Fruit fly (Drosophila melanogaster) whole organism, pupa: ENCODE results near the gene Pdh.

ENCODE experiments used
- CG10348 ChIP-seq: fragments of 200-800 bp; sonication (Bioruptor generic); IDR thresholded peaks from 2 replicates; pipeline ENCODE4 v1.3.6; 2022; ENCODE audit warnings: missing biosample characterization, missing genetic modification characterization
- CG12605 ChIP-seq: fragments of 200-800 bp; sonication (Bioruptor generic); IDR thresholded peaks from 2 replicates; pipeline ENCODE4 v1.3.6; 2022; ENCODE audit warnings: missing biosample characterization, missing genetic modification characterization
- CG13204 ChIP-seq: fragments of 200-800 bp; sonication (Bioruptor generic); optimal IDR thresholded peaks from 2 replicates; lab custom pipeline; 2018; ENCODE audit warnings: missing biosample characterization, mild to moderate bottlenecking, missing genetic modification characterization, moderate library complexity
- CG14655 ChIP-seq: fragments of 200-800 bp; sonication (Bioruptor generic); optimal IDR thresholded peaks from 3 replicates; lab custom pipeline; 2017; ENCODE audit warnings: mild to moderate bottlenecking, missing biosample characterization, missing genetic modification reagents, missing genetic modification characterization
- CG15710 ChIP-seq: fragments of 200-800 bp; sonication (Bioruptor generic); optimal IDR thresholded peaks from 2 replicates; lab custom pipeline; 2018; ENCODE audit warnings: missing biosample characterization, mild to moderate bottlenecking, missing genetic modification characterization, moderate library complexity
- CG17806 ChIP-seq: fragments of 200-800 bp; sonication (Bioruptor generic); optimal IDR thresholded peaks from 2 replicates; lab custom pipeline; 2018; ENCODE audit warnings: missing biosample characterization, mild to moderate bottlenecking, missing genetic modification characterization, moderate library complexity
- CG32121 ChIP-seq: fragments of 200-800 bp; sonication (Bioruptor generic); IDR thresholded peaks from 2 replicates; pipeline ENCODE4 v1.3.6; 2022; ENCODE audit warnings: missing biosample characterization, missing genetic modification characterization
- CG34367 ChIP-seq: fragments of 200-800 bp; sonication (Bioruptor generic); optimal IDR thresholded peaks from 2 replicates; lab custom pipeline; 2018; ENCODE audit warnings: missing biosample characterization, mild to moderate bottlenecking, missing genetic modification characterization
- CG4496 ChIP-seq: fragments of 200-800 bp; sonication (Bioruptor generic); IDR thresholded peaks from 3 replicates; pipeline ENCODE4 v1.3.6; 2022; ENCODE audit warnings: missing biosample characterization, missing genetic modification characterization
- CG8159 ChIP-seq: fragments of 200-800 bp; sonication (Bioruptor generic); optimal IDR thresholded peaks from 3 replicates; lab custom pipeline; 2018; ENCODE audit warnings: missing biosample characterization, mild to moderate bottlenecking, missing genetic modification characterization, moderate library complexity
- CG8301 ChIP-seq: fragments of 200-800 bp; sonication (Bioruptor generic); optimal IDR thresholded peaks from 2 replicates; lab custom pipeline; 2018; ENCODE audit warnings: missing biosample characterization, mild to moderate bottlenecking, missing genetic modification characterization
- CG9948 ChIP-seq: fragments of 200-800 bp; sonication (Bioruptor generic); optimal IDR thresholded peaks from 2 replicates; lab custom pipeline; 2018; ENCODE audit warnings: missing biosample characterization, mild to moderate bottlenecking, missing genetic modification characterization, moderate library complexity
- D1 ChIP-seq: fragments of 200-800 bp; sonication (Bioruptor generic); optimal IDR thresholded peaks from 2 replicates; lab custom pipeline; 2018; ENCODE audit warnings: missing biosample characterization, mild to moderate bottlenecking, missing genetic modification characterization, moderate library complexity
- EcR ChIP-seq: fragments of 200-800 bp; sonication (Bioruptor generic); optimal IDR thresholded peaks from 3 replicates; lab custom pipeline; 2019; ENCODE audit warnings: missing biosample characterization, missing genetic modification characterization, mild to moderate bottlenecking, moderate library complexity, missing genetic modification reagents
- Ets98B ChIP-seq: fragments of 200-800 bp; sonication (Bioruptor generic); IDR thresholded peaks from 2 replicates; pipeline ENCODE4 v1.3.6; 2022; ENCODE audit warnings: missing biosample characterization, missing genetic modification characterization
- Pif1A ChIP-seq: fragments of 200-800 bp; sonication (Bioruptor generic); optimal IDR thresholded peaks from 3 replicates; lab custom pipeline; 2016; ENCODE audit warnings: missing biosample characterization, missing genetic modification characterization
- Pif1B ChIP-seq: fragments of 200-800 bp; sonication (Bioruptor generic); optimal IDR thresholded peaks from 3 replicates; lab custom pipeline; 2016; ENCODE audit warnings: missing biosample characterization, missing genetic modification characterization
- Snoo ChIP-seq: fragments of 200-800 bp; sonication (Bioruptor generic); optimal IDR thresholded peaks from 3 replicates; lab custom pipeline; 2017; ENCODE audit warnings: missing biosample characterization, mild to moderate bottlenecking, missing genetic modification characterization, inconsistent platforms
- fd96Ca ChIP-seq: fragments of 200-800 bp; sonication (Bioruptor generic); IDR thresholded peaks from 3 replicates; pipeline ENCODE4 v1.3.6; 2022; ENCODE audit warnings: missing biosample characterization, missing genetic modification characterization
- gl ChIP-seq: fragments of 200-800 bp; sonication (Bioruptor generic); optimal IDR thresholded peaks from 2 replicates; lab custom pipeline; 2018; ENCODE audit warnings: missing biosample characterization, mild to moderate bottlenecking, missing genetic modification characterization
- rn ChIP-seq: fragments of 200-800 bp; sonication (Bioruptor generic); IDR thresholded peaks from 2 replicates; pipeline ENCODE4 v1.3.6; 2022; ENCODE audit warnings: missing biosample characterization, missing genetic modification characterization

The Pdh gene

DNA sequence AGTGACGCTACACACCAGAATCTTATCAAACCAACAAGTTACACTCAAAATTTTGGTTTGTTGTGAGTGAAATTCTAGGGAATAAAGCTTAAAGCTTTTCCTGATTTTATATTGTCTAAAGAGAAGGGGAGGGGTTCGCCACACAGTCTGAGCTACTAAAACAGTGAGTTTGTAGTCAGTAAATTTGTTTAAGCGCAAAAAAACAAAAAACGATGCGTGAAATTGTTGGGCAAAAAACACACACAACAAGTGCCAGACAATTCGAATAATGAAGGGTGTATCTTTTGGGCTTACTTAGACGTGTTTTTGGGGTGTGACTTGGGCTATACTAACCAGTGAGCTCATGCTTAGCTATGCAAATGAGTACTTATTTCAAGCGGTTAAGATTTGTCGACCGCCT, 5.7 kb upstream of the Pdh start:
- TF ChIP-seq CG15710 (no peak), Snoo (tag; lab: Kevin White, UChicago) (no peak), CG17806 (tag; lab: Kevin White, UChicago) (no peak), fd96Ca (GFP tag; lab: Robert Waterston, UW) (no peak), CG32121 (GFP tag; lab: Robert Waterston, UW) (no peak), rn (GFP tag; lab: Robert Waterston, UW) (no peak), EcR (no peak), CG12605 (no peak), CG10348 (GFP tag; lab: Robert Waterston, UW) (no peak), CG9948 (no peak), CG34367 (tag; lab: Kevin White, UChicago) (no peak), Pif1B (no peak), CG8301 (tag; lab: Kevin White, UChicago) (no peak), CG14655 (GFP tag; lab: Kevin White, UChicago) (no peak), CG8159 (no peak), Pif1A (no peak), CG4496 (GFP tag; lab: Robert Waterston, UW) (no peak), D1 (no peak)

DNA sequence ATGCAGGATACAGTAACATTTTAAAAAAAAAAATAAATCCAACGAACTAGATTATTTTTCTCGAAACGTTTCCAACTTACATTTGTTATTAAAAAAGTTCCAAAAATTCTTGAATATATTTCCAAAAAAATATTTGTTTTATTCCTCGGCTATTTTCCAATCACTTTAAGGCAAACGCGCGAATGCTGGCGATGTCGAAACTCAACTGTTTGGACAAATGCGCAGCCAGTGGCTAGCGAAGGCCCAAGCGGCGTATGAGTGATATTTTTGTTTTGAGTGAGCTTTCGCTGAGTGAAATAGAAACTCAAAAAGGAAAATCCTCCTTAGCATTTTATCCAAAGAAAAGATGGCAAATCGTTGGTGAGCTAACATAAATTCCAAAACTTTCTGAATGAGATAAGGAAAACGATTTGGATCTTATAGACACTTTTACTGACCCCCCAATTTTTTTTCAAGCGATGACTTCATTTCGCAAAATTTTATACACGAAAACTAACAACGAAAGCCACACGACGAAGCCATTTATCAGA, 5.2 kb upstream of the Pdh start, which contains the start of gene ringer:
ringer (minus strand) TSS at position 210 of the 530 bp plus-strand sequence.
- TF ChIP-seq EcR (no peak), CG10348 (GFP tag; lab: Robert Waterston, UW) (no peak), CG12605 (no peak), Ets98B (GFP tag; lab: Robert Waterston, UW) (no peak), Snoo (tag; lab: Kevin White, UChicago) (no peak), CG9948 (no peak), CG8159 (no peak), fd96Ca (GFP tag; lab: Robert Waterston, UW) (no peak), Pif1A (no peak), CG14655 (GFP tag; lab: Kevin White, UChicago) (no peak)
- TF ChIP-seq, all 21 proteins: peak for 0

DNA sequence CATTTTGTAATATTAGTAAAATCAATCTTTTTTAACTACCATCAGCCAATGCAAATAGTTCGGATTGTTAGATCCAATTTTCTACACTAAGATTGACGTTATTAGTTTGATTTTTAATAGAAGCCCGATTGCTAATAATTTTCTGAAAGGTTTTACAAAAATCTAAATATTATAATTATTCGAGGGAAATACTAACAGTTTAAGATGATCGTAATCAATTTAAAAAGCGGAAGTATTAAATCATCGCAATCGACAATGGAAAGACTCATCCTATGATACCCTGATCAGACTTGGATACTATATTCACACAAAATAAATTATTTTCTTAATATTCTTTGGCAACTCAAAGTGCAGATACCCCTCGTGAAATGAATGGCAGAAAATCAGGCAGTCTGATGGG, 3.8 kb upstream of the Pdh start:
- peak; percentile 27 for TF ChIP-seq CG9948
- TF ChIP-seq Snoo (tag; lab: Kevin White, UChicago): no peak
- TF ChIP-seq CG13204 (GFP tag; lab: Kevin White, UChicago): no peak
- peak; percentile 16 for TF ChIP-seq CG15710
- TF ChIP-seq CG8159: peak; percentile 62
- TF ChIP-seq CG10348 (GFP tag; lab: Robert Waterston, UW): no peak
- TF ChIP-seq D1: peak; percentile 52
- no peak for TF ChIP-seq CG4496 (GFP tag; lab: Robert Waterston, UW)
- TF ChIP-seq Pif1B: no peak

DNA sequence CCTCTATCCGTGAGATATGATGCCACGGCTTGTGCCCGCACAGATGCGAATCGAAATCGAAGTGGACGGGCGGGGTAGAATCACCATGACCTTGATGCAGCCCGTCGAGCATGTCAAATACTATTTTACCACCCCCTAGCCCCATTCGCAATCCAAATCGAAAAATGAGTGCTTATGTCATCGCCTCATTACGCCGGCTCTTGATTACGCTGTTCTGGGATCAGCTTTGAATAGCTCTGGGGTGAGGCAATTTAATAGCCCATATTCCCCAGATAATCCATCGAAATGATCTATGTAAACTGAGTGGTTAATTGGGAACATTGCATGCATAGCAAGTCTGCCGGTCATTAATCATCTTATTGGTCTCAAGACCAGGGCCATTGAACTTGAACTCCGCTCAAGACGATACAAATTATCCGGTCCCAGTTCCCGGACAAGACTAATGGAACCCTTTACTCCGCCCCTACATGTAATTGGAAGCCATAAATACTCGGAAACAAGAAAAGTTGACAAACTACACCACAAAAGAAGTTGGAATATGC, 3.2 kb upstream of the Pdh start:
- peak; percentile 91 for TF ChIP-seq EcR
- TF ChIP-seq CG15710: no peak

DNA sequence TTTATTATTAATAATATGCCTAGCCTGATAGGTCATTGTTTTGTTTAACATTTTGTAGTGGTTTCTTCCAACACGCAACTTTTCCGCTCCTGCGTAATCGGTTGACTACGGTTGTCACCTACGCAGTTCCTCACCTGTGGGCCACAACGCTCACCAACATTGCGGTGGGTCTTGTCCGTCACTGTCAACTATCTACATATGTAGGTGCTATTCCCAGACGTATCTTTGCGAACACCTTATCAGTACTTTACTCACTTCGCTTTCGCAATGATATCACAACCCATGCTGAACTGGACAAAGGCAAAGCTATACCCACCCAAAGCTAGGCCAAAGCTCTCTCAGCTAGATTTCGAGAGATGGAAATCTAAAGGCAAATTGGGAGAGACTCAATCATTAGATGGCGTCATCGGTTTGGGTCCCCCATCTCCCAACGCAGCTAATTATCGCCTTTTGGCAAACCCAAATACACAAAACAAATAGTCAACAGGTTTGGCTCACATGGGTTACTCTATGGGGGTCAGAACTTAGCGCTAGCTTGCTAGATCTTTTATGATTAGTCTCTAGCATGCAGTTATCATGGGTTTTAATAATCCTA, 2.2 kb upstream of the Pdh start:
- 0 out of 3 replicates have a peak, but pooled peaks have one; percentile 9 for TF ChIP-seq fd96Ca (GFP tag; lab: Robert Waterston, UW)
- TF ChIP-seq CG13204 (GFP tag; lab: Kevin White, UChicago): no peak

DNA sequence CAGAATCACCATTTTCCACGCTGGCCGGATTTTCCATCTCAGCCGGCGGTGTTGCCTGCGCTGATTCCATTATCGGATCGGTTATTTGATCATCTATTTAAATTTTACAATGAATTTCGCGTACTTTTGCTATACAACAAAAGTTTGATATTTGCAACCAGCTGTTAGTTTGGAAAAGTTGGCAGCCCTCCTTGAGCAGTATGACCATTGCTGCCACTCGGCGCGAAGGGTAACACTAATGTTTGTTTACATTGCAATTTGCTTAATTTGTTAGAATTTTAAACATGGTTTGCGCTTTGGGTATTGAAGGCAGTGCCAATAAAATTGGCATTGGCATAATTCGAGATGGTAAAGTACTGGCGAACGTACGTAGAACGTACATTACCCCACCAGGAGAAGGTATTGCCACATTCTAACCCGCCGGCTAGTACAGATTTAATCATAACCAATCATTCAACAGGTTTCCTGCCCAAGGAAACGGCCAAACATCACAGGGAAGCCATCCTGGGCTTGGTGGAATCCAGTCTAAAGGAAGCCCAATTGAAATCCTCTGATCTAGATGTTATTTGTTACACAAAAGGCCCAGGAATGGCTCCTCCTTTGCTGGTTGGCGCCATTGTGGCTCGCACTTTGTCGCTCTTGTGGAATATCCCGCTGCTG, 2.2 kb downstream of the Pdh start, which contains the start of the genes Golgin104 and Tcs3:
Golgin104 (minus strand) TSS at position 182 of the 660 bp plus-strand sequence.
Tcs3 (plus strand) TSS at position 222 of the 660 bp plus-strand sequence.
- TF ChIP-seq CG10348 (GFP tag; lab: Robert Waterston, UW): no peak
- no peak for TF ChIP-seq CG34367 (tag; lab: Kevin White, UChicago)
- TF ChIP-seq fd96Ca (GFP tag; lab: Robert Waterston, UW): no peak; the same call in 2 of the 3 replicates
- TF ChIP-seq CG15710: no peak
- no peak for TF ChIP-seq gl (tag; lab: Kevin White, UChicago)
- no peak for TF ChIP-seq rn (GFP tag; lab: Robert Waterston, UW)
- no peak for TF ChIP-seq Pif1B
- TF ChIP-seq CG9948: no peak
- no peak for TF ChIP-seq CG12605

DNA sequence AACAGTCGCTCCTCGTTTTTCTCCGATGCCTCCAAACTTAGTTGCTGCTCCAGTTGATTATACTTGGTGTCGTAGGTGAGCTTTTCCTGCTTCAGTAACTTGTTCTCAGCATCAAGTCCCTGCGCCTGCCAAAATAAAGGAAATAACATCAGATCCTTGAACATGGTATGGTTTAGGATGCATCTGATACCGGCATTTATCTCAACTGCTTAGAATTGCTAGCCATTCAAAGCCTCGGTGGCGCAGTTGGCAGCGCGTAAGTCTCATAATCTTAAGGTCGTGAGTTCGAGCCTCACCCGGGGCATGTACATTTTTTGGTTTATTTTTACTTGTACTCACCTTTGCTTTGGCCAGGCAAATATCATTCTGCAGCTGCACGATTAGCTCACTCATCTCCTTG, 4.4 kb downstream of the Pdh start:
- no peak for TF ChIP-seq CG4496 (GFP tag; lab: Robert Waterston, UW)
- no peak for TF ChIP-seq Pif1A
- no peak for TF ChIP-seq CG15710
- no peak for TF ChIP-seq CG10348 (GFP tag; lab: Robert Waterston, UW)
- TF ChIP-seq Snoo (tag; lab: Kevin White, UChicago): no peak
- TF ChIP-seq CG8301 (tag; lab: Kevin White, UChicago): no peak
- TF ChIP-seq CG32121 (GFP tag; lab: Robert Waterston, UW): no peak
- TF ChIP-seq Pif1B: no peak
- TF ChIP-seq CG14655 (GFP tag; lab: Kevin White, UChicago): no peak
- no peak for TF ChIP-seq gl (tag; lab: Kevin White, UChicago)
- no peak for TF ChIP-seq rn (GFP tag; lab: Robert Waterston, UW)
- no peak for TF ChIP-seq D1
- TF ChIP-seq CG34367 (tag; lab: Kevin White, UChicago): no peak
- no peak for TF ChIP-seq CG9948
- no peak for TF ChIP-seq CG12605
- TF ChIP-seq Ets98B (GFP tag; lab: Robert Waterston, UW): no peak
- TF ChIP-seq CG17806 (tag; lab: Kevin White, UChicago): no peak
- no peak for TF ChIP-seq EcR
- TF ChIP-seq fd96Ca (GFP tag; lab: Robert Waterston, UW): no peak
